Fruit fly (Drosophila melanogaster) S2 (cell line): ENCODE results near the gene Hmu.

ENCODE experiments used
- CG8478 ChIP-seq: fragments of >200 bp; optimal IDR thresholded peaks from 2 replicates; lab custom pipeline; 2018
- CTCF ChIP-seq, 2 experiments: fragments of >200 bp; optimal IDR thresholded peaks; 2 replicates each; lab custom pipeline; 2018

Gene Hmu

dm6 chr3R:27294113-27294512 is 5.5 kb downstream of the Hmu start:
- TF ChIP-seq CG8478 (lab: Kevin White, UChicago) (no peak), CTCF (optimal IDR thresholded peaks at IDR 0.05; lab: Kevin White, UChicago) (no peak)

DNA sequence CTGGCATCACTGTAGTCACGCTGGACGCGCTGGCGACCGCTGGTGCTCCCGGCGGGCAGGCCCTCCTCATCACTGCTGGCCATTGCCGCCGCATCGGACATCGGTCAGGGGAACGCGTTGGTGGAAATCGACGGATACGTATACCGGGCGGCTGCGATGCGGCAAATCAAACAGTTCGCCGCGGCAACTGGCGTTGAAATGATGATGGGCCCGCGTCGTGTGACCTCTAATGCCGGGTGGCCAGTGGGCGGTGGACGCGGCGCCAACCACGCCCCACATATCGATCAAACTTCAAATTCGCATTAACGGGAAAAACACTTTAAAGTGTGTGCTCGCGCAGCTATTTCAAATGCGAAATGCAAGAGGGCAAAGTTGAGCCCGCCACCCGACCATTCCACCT is 33.7 kb downstream of the Hmu start, which contains the start of gene CG3339:
Gene CG3339, minus strand, starts transcription at position 101 of the 400 bp plus-strand sequence.
- TF ChIP-seq CG8478 (lab: Kevin White, UChicago), result no peak
- TF ChIP-seq CTCF (optimal IDR thresholded peaks at IDR 0.05; lab: Kevin White, UChicago), result no peak

DNA sequence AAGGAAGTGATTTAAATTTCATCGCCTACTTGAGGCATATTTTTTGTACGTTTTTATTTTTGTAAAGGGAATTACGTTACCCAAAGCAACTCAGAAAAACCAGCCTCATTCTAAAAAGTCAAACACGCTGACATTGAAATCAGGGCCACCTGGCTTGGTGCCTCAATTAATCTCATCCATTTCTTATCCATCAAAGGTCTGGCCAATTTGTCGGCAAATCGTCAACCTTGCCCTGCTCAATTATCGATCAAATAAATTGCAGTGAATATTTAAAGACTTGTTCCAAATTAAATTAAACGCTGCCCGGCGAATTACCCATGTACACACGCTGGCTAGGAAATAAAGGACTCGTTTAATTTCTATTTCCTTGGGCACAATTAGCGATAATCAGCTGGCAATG is 42.2 kb downstream of the Hmu start, which contains the start of gene CG3330:
Gene CG3330, minus strand, starts transcription at position 101 of the 400 bp plus-strand sequence.
- TF ChIP-seq CG8478 (lab: Kevin White, UChicago) (no peak), CTCF (optimal IDR thresholded peaks at IDR 0.05; lab: Kevin White, UChicago) (no peak)

- no peak for TF ChIP-seq CTCF (optimal IDR thresholded peaks at IDR 0.05; lab: Kevin White, UChicago)
- TF ChIP-seq CG8478 (lab: Kevin White, UChicago), result no peak
Observed at dm6 chr3R:27340322-27340721, 51.8 kb downstream of the Hmu start, which contains the start of gene CG42534. Gene CG42534 (plus strand): TSS chr3R:27340622.
